Fruit fly (Drosophila melanogaster): Measurements from ENCODE around the gene CG9795.

Gene CG9795

dm6 chr3R:4333964-4334363 is 14.5 kb downstream of the CG9795 start, which contains the start of gene CG9776 (continued):
- no peak for TF ChIP-seq CG34406 (GFP tag; optimal IDR thresholded peaks at IDR 0.05)
- TF ChIP-seq fkh (GFP tag; optimal IDR thresholded peaks at IDR 0.05), result peak; percentile 98
- no peak for TF ChIP-seq topi (GFP tag; optimal IDR thresholded peaks at IDR 0.05)
- no peak for TF ChIP-seq CG9139 (GFP tag; optimal IDR thresholded peaks at IDR 0.05)
- TF ChIP-seq Sox15 (GFP tag; optimal IDR thresholded peaks at IDR 0.05), result peak; percentile 38
- no peak for TF ChIP-seq fd85E (GFP tag; optimal IDR thresholded peaks at IDR 0.05)
- TF ChIP-seq Sox14 (GFP tag; optimal IDR thresholded peaks at IDR 0.05), result no peak

DNA sequence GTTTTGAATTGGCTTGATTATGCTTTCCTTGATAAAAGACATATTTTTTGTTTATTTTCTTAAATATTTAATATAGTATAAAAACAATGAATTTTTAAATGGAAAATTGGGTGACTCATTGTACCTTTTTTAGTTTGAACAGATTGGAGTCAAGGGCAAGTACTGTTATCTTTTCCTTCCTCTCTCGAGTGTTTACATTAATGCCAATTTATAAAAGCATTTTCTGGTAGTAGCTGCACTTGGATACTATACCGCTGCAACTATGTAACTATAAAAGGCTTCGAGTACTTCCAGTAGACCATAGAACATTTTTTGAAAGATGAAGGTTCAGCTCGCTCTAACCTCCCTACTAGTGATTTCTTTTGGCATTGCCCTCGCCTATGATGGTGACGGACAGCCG is 15.3 kb downstream of the CG9795 start, which contains the start of gene CG14645:
TSS of gene CG14645 (plus strand) at position 301 of the 400 bp plus-strand sequence.
- TF ChIP-seq ss (GFP tag; optimal IDR thresholded peaks at IDR 0.05) (no peak), Hr38 (GFP tag; optimal IDR thresholded peaks at IDR 0.05) (no peak), Eip93F (GFP tag; optimal IDR thresholded peaks at IDR 0.05) (no peak), CG10631 (GFP tag; optimal IDR thresholded peaks at IDR 0.05) (no peak), Ets96B (tag; optimal IDR thresholded peaks at IDR 0.05) (no peak), CG7368 (GFP tag; optimal IDR thresholded peaks at IDR 0.05) (no peak), CG3919 (GFP tag; optimal IDR thresholded peaks at IDR 0.05) (no peak), fkh (GFP tag; optimal IDR thresholded peaks at IDR 0.05) (no peak), CG11294 (GFP tag; IDR thresholded peaks at IDR 0.05) (no peak)

DNA sequence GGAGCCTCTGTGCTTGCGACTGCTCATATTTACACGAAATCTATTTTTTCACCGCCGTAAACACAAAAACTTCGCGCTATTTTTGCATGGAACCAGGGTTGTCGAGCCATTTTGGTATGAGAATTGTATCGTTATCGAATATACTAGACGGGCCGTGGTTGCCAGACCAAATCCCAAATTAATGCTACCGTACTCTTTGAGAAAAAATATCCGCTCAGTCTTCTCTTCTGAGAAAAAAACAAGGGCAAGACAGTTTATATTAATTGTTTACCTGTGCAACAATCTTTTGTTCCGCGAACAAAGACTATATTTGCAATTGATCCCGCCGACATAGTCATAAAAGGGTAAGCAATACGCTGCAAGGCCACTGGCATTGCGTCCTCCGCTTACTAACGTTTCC is 18.1 kb downstream of the CG9795 start, which contains the start of the genes Skp2 and CG1103:
TSS of gene Skp2 (minus strand) at position 95 of the 400 bp plus-strand sequence.
TSS of gene CG1103 (plus strand) at position 176 of the 400 bp plus-strand sequence.
- TF ChIP-seq CG6808 (GFP tag; optimal IDR thresholded peaks at IDR 0.05), result no peak
- no peak for TF ChIP-seq CG31627 (GFP tag; optimal IDR thresholded peaks at IDR 0.05)
- no peak for TF ChIP-seq dac (GFP tag; optimal IDR thresholded peaks at IDR 0.05)
- no peak for TF ChIP-seq CG8119 (GFP tag; IDR thresholded peaks at IDR 0.05)
- peak; percentile 88 for TF ChIP-seq Sox14 (GFP tag; optimal IDR thresholded peaks at IDR 0.05)
- TF ChIP-seq fkh (GFP tag; optimal IDR thresholded peaks at IDR 0.05), result peak; percentile 28
- TF ChIP-seq svp (GFP tag), result peak; percentile 59
- no peak for TF ChIP-seq pdm3 (GFP tag; optimal IDR thresholded peaks at IDR 0.05)
- no peak for TF ChIP-seq Eip93F (GFP tag; optimal IDR thresholded peaks at IDR 0.05)
- TF ChIP-seq fd59A (GFP tag; optimal IDR thresholded peaks at IDR 0.05), result no peak
- TF ChIP-seq ss (GFP tag; optimal IDR thresholded peaks at IDR 0.05), result no peak
- no peak for TF ChIP-seq CG3919 (GFP tag; optimal IDR thresholded peaks at IDR 0.05)
- TF ChIP-seq Hr4 (GFP tag; optimal IDR thresholded peaks at IDR 0.05), result no peak
- TF ChIP-seq CG15336 (GFP tag; IDR thresholded peaks at IDR 0.05), result no peak
- no peak for TF ChIP-seq Smox (GFP tag; optimal IDR thresholded peaks at IDR 0.05)

DNA sequence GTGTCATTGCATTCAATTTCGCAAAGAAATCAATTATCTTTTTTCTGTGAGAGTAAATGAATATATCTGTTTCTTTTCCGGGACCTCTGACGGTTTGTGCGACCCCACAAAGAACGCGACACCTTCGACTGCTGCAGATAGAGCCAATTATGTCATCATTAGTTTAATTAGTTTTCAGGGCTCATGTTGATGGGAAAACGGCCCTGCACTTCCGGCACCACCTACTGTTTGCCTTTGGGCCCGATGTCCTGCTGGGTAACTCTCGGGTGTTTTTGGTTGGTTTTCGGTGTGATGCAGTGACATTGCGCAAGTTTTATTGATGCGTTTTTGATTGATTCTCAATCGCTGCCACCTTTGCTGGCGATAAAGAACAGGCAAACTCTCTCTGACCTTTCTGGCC is 20.7 kb downstream of the CG9795 start:
- no peak for TF ChIP-seq lz (GFP tag; optimal IDR thresholded peaks at IDR 0.05)
- TF ChIP-seq CG15336 (GFP tag; IDR thresholded peaks at IDR 0.05), result no peak

DNA sequence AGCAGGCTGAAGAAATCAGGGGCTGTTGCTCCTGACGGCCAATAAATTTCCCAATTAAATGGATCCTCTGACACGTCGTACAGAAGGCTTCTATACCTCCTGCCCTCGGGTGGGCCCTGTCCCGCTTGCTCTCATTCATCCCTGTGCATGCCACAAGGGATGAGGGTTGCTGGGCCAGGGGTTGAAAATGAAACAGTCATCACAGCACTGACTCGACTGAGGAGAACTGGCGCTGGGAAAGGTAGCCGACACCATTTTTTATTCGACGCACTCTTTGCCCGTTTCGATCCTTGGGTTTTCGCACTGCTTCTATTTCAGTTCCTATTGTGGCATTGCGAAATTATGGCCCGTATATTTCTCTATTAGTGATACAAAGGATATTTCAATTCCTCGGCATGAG is 21.7 kb downstream of the CG9795 start:
- TF ChIP-seq topi (GFP tag; optimal IDR thresholded peaks at IDR 0.05), result no peak
- TF ChIP-seq OdsH (GFP tag; optimal IDR thresholded peaks at IDR 0.05), result no peak
- TF ChIP-seq CG7368 (GFP tag; optimal IDR thresholded peaks at IDR 0.05), result no peak
- no peak for TF ChIP-seq CG15336 (GFP tag; IDR thresholded peaks at IDR 0.05)
- no peak for TF ChIP-seq Ets21C (GFP tag; optimal IDR thresholded peaks at IDR 0.05)
- TF ChIP-seq Eip78C (GFP tag), result no peak
- TF ChIP-seq Sox14 (GFP tag; optimal IDR thresholded peaks at IDR 0.05), result no peak
- TF ChIP-seq salr (GFP tag; optimal IDR thresholded peaks at IDR 0.05), result no peak
- TF ChIP-seq pdm3 (GFP tag; optimal IDR thresholded peaks at IDR 0.05), result no peak
- no peak for TF ChIP-seq spab (GFP tag; optimal IDR thresholded peaks at IDR 0.05)

dm6 chr3R:4346636-4347035 is 27.2 kb downstream of the CG9795 start, which contains the start of gene hkb:
Gene hkb (minus strand): TSS chr3R:4346646.
- TF ChIP-seq Hr38 (GFP tag; optimal IDR thresholded peaks at IDR 0.05) (no peak), lz (GFP tag; optimal IDR thresholded peaks at IDR 0.05) (no peak), CG15336 (GFP tag; IDR thresholded peaks at IDR 0.05) (no peak), CG4318 (GFP tag; optimal IDR thresholded peaks at IDR 0.05) (no peak), Blimp-1 (GFP tag; optimal IDR thresholded peaks at IDR 0.05) (no peak), CG11902 (GFP tag; optimal IDR thresholded peaks at IDR 0.05) (no peak), spab (GFP tag; optimal IDR thresholded peaks at IDR 0.05) (no peak), CG1621 (tag; optimal IDR thresholded peaks at IDR 0.05) (no peak), CG11294 (GFP tag; IDR thresholded peaks at IDR 0.05) (no peak), svp (GFP tag) (no peak), Hr4 (GFP tag; optimal IDR thresholded peaks at IDR 0.05) (no peak), CG6854 (GFP tag; optimal IDR thresholded peaks at IDR 0.05) (no peak), Ets96B (tag; optimal IDR thresholded peaks at IDR 0.05) (no peak), CG16779 (tag; optimal IDR thresholded peaks at IDR 0.05) (no peak)
